Worm (Caenorhabditis elegans) whole organism, L4 larva: ENCODE measurements around the gene T23G4.2.

ENCODE experiments used
- Y75B8A.6 ChIP-seq: fragments of 200-800 bp; sonication (Bioruptor generic); IDR thresholded peaks from 2 replicates; pipeline ENCODE4 v1.3.6; 2022; ENCODE audit warnings: missing genetic modification reagents, missing genetic modification characterization, missing compliant biosample characterization
- ZK546.5 ChIP-seq, 2 experiments: sonication (generic microtip); optimal IDR thresholded peaks; 2 replicates each; lab custom pipeline; 2017; ENCODE audit warnings: missing biosample characterization in 2 of 2, missing genetic modification characterization in 2 of 2
- egl-27 ChIP-seq: sonication (generic microtip); optimal IDR thresholded peaks from 3 replicates; lab custom pipeline; 2017; ENCODE audit warnings: missing biosample characterization, missing genetic modification reagents, missing genetic modification characterization
- hmg-1.1 ChIP-seq: fragments of 200-800 bp; sonication (Bioruptor generic); IDR thresholded peaks from 2 replicates; pipeline ENCODE4 v1.3.6; 2022; ENCODE audit warnings: missing genetic modification reagents, missing genetic modification characterization, missing compliant biosample characterization
- mdl-1 ChIP-seq, 2 experiments: fragments of 150-350 bp in 1 of 2; sonication (generic microtip) in 1 of 2; optimal IDR thresholded peaks; 2 replicates each; lab custom pipeline; 2014 to 2017; ENCODE audit warnings: missing biosample characterization in 2 of 2, missing genetic modification characterization in 2 of 2
- mxl-2 ChIP-seq: fragments of 200-800 bp; sonication (Bioruptor generic); conservative IDR thresholded peaks from 2 replicates; pipeline ENCODE4 v1.3.6; 2022; ENCODE audit warnings: missing genetic modification reagents, missing genetic modification characterization, missing compliant biosample characterization
- tag-97 ChIP-seq: fragments of 200-800 bp; sonication (Bioruptor generic); IDR thresholded peaks from 2 replicates; pipeline ENCODE4 v1.3.6; 2022; ENCODE audit warnings: missing genetic modification characterization, missing compliant biosample characterization
- zfp-2 ChIP-seq: sonication (generic microtip); optimal IDR thresholded peaks from 2 replicates; lab custom pipeline; 2016; ENCODE audit warnings: mild to moderate bottlenecking, missing genetic modification characterization, missing compliant biosample characterization

DNA sequence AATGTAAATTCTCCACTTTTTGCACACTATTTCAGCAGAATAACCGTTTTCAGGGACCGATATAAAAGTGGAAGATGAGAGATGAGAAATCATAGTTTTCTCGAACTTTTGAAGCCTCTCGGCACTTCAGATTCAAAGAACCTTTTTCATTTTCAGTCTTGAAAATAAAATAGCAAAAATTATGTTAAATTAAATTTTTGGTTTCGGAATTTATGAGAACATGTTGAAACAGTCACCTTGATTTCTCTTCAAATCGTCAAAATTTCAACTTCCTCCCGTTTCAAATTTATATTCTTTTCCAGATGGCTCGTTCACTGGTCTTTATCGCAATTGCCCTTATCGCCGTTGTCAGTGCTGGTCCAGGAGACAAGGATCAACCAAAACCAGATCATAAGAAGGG lies 10.7 kb downstream of the T23G4.2 start, which contains the start of gene srlf-26:
- TF ChIP-seq mxl-2 (no peak), egl-27 (tag; lab: Kevin White, UChicago) (no peak), mdl-1 (tag; optimal IDR thresholded peaks at IDR 0.05; lab: Kevin White, UChicago) (no peak), Y75B8A.6 (GFP tag; lab: Robert Waterston, UW) (no peak), tag-97 (GFP tag; lab: Robert Waterston, UW) (no peak), ZK546.5 (tag; optimal IDR thresholded peaks at IDR 0.05; lab: Kevin White, UChicago) (no peak), zfp-2 (tag; lab: Kevin White, UChicago) (no peak), hmg-1.1 (GFP tag; lab: Robert Waterston, UW) (no peak)
